Fruit fly (Drosophila melanogaster): ENCODE data around the gene crp.

Gene crp

DNA sequence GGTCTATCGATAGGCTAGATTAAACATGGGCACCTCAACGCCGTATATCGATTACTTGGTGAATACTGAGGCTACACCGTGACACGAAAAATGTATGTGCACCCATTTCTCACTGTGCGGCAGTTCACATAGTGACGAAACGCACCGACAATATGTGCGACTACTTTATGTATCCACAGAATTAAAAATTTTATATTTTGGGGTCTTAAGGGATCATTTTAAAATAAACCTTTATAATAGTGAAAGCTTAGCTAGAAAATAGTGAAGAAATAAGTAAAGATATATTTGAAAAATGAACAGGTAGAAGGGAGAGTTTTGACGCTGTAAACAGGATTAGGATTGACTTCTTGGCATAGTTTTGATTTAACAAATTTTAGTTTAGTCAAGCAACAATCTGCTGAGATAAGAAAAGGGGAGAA, 41.6 kb upstream of the crp start, which contains the start of gene mRpL4 (continued):
- TF ChIP-seq gro (GFP tag; optimal IDR thresholded peaks at IDR 0.05) (peak; percentile 68), CG12744 (GFP tag; optimal IDR thresholded peaks at IDR 0.05) (peak; percentile 47), Dad (GFP tag; optimal IDR thresholded peaks at IDR 0.05) (peak; percentile 69), Aef1 (GFP tag; IDR thresholded peaks at IDR 0.05) (peak; percentile 57; the same call in 2 of the 3 replicates), bigmax (GFP tag; optimal IDR thresholded peaks at IDR 0.05) (no peak), CG9727 (GFP tag; optimal IDR thresholded peaks at IDR 0.05) (peak; percentile 51), tll (GFP tag; optimal IDR thresholded peaks at IDR 0.05) (peak in 1 of 2 experiments; percentile 13), bowl (GFP tag; IDR thresholded peaks at IDR 0.05) (no peak), fd102C (GFP tag; optimal IDR thresholded peaks at IDR 0.05) (peak; percentile 33), CG42726 (GFP tag; IDR thresholded peaks at IDR 0.05; ENCODE audit: partially characterized antibody) (peak; percentile 99), en (GFP tag; optimal IDR thresholded peaks at IDR 0.05) (peak; percentile 15), CG8359 (GFP tag; optimal IDR thresholded peaks at IDR 0.05; ENCODE audit: borderline replicate concordance) (no peak), Camta (GFP tag; optimal IDR thresholded peaks at IDR 0.05) (peak; percentile 80), CG13424 (tag; optimal IDR thresholded peaks at IDR 0.05) (peak; percentile 48), CG14965 (GFP tag; optimal IDR thresholded peaks at IDR 0.05; ENCODE audit: borderline replicate concordance) (no peak), abd-A (tag; optimal IDR thresholded peaks at IDR 0.05) (no peak), hth (optimal IDR thresholded peaks at IDR 0.05) (no peak), CG11560 (tag; IDR thresholded peaks at IDR 0.05) (no peak), CG7786 (GFP tag; optimal IDR thresholded peaks at IDR 0.05) (peak; percentile 69), Lim3 (GFP tag; IDR thresholded peaks at IDR 0.05) (no peak), pum (GFP tag; optimal IDR thresholded peaks at IDR 0.05) (peak; percentile 85), CG31441 (GFP tag; IDR thresholded peaks at IDR 0.05) (no peak), CG3726 (GFP tag; IDR thresholded peaks at IDR 0.05) (no peak), CG13894 (tag; optimal IDR thresholded peaks at IDR 0.05) (peak; percentile 59), CG4360 (GFP tag; IDR thresholded peaks at IDR 0.05) (no peak; the same call in 1 of the 2 replicates), CG3163 (GFP tag; optimal IDR thresholded peaks at IDR 0.05) (peak; percentile 58), CG1529 (GFP tag; optimal IDR thresholded peaks at IDR 0.05) (no peak), Drgx (GFP tag; IDR thresholded peaks at IDR 0.05) (no peak; the same call in 1 of the 2 replicates), CG11398 (GFP tag; optimal IDR thresholded peaks at IDR 0.05) (peak; percentile 58), CG15269 (tag; optimal IDR thresholded peaks at IDR 0.05) (no peak), CG6765 (GFP tag; optimal IDR thresholded peaks at IDR 0.05) (no peak), CG15479 (GFP tag; optimal IDR thresholded peaks at IDR 0.05) (no peak), CG8765 (GFP tag; IDR thresholded peaks at IDR 0.05) (peak; percentile 34; the same call in 1 of the 2 replicates), CG8478 (optimal IDR thresholded peaks at IDR 0.05) (no peak), cato (GFP tag; optimal IDR thresholded peaks at IDR 0.05; ENCODE audit: borderline replicate concordance) (peak; percentile 50), fu2 (GFP tag; optimal IDR thresholded peaks at IDR 0.05) (peak; percentile 70), pb (GFP tag; optimal IDR thresholded peaks at IDR 0.05) (peak; percentile 52), CG17568 (GFP tag; optimal IDR thresholded peaks at IDR 0.05) (no peak), toy (GFP tag; IDR thresholded peaks at IDR 0.05) (no peak), nau (GFP tag; optimal IDR thresholded peaks at IDR 0.05) (no peak), Med (GFP tag) (no peak), CG32767 (GFP tag; IDR thresholded peaks at IDR 0.05) (peak; percentile 78), CG12104 (GFP tag; optimal IDR thresholded peaks at IDR 0.05) (no peak), CG10654 (GFP tag; optimal IDR thresholded peaks at IDR 0.05) (peak; percentile 69), sd (tag; optimal IDR thresholded peaks at IDR 0.05) (no peak), mld (GFP tag; IDR thresholded peaks at IDR 0.05; ENCODE audit: partially characterized antibody) (peak; percentile 98), CG15696 (tag; optimal IDR thresholded peaks at IDR 0.05) (peak; percentile 47), CG7271 (tag; optimal IDR thresholded peaks at IDR 0.05) (no peak), CG33557 (GFP tag; optimal IDR thresholded peaks at IDR 0.05) (peak; percentile 4), HLHmδ (GFP tag; optimal IDR thresholded peaks at IDR 0.05) (no peak), MESR4 (GFP tag; optimal IDR thresholded peaks at IDR 0.05) (no peak)

Measured in whole organism, embryonic.